Worm (Caenorhabditis elegans) whole organism, early embryonic: Measurements from ENCODE around the gene str-228.

Experiments used
- B0310.2 ChIP-seq: sonication (generic microtip); optimal IDR thresholded peaks from 2 replicates; lab custom pipeline; 2016; ENCODE audit warnings: mild to moderate bottlenecking, missing genetic modification characterization, missing compliant biosample characterization
- F13C5.2 ChIP-seq: sonication (generic microtip); optimal IDR thresholded peaks from 2 replicates; lab custom pipeline; 2017; ENCODE audit warnings: mild to moderate bottlenecking, missing genetic modification characterization, inconsistent platforms, missing compliant biosample characterization
- aly-1 ChIP-seq: sonication (generic microtip); optimal IDR thresholded peaks from 2 replicates; lab custom pipeline; 2016; ENCODE audit warnings: missing genetic modification characterization, missing compliant biosample characterization
- ama-1 ChIP-seq: fragments of 150-350 bp; optimal IDR thresholded peaks from 2 replicates; lab custom pipeline; 2014
- ceh-13 ChIP-seq: fragments of 200-800 bp; sonication (Bioruptor generic); optimal IDR thresholded peaks from 2 replicates; lab custom pipeline; 2018; ENCODE audit warnings: mild to moderate bottlenecking, missing genetic modification characterization, missing compliant biosample characterization
- ceh-36 ChIP-seq: sonication (generic microtip); optimal IDR thresholded peaks from 2 replicates; lab custom pipeline; 2016; ENCODE audit warnings: missing genetic modification characterization, inconsistent platforms, missing compliant biosample characterization
- ets-7 ChIP-seq: sonication (generic microtip); optimal IDR thresholded peaks from 2 replicates; lab custom pipeline; 2016; ENCODE audit warnings: missing genotype, missing genetic modification characterization, missing compliant biosample characterization
- flt-1 ChIP-seq: fragments of 200-800 bp; sonication (Bioruptor generic); IDR thresholded peaks from 2 replicates; pipeline ENCODE4 v1.3.6; 2022; ENCODE audit warnings: missing genetic modification characterization, missing compliant biosample characterization
- hmbx-1 ChIP-seq: sonication (generic microtip); optimal IDR thresholded peaks from 2 replicates; lab custom pipeline; 2016; ENCODE audit warnings: mild to moderate bottlenecking, missing genetic modification characterization, missing compliant biosample characterization
- hmg-4 ChIP-seq: fragments of 200-800 bp; sonication (Bioruptor generic); optimal IDR thresholded peaks from 2 replicates; lab custom pipeline; 2018; ENCODE audit warnings: mild to moderate bottlenecking, missing genetic modification characterization, missing compliant biosample characterization
- hnd-1 ChIP-seq: sonication (generic microtip); optimal IDR thresholded peaks from 2 replicates; lab custom pipeline; 2016; ENCODE audit warnings: missing genetic modification characterization, missing compliant biosample characterization
- pes-1 ChIP-seq: fragments of 200-800 bp; sonication (Bioruptor generic); IDR thresholded peaks from 2 replicates; pipeline ENCODE4 v1.3.6; 2022; ENCODE audit warnings: missing genetic modification reagents, missing genetic modification characterization, missing compliant biosample characterization
- scrt-1 ChIP-seq: fragments of 200-800 bp; sonication (Bioruptor generic); IDR thresholded peaks from 2 replicates; pipeline ENCODE4 v1.3.6; 2022; ENCODE audit warnings: missing genetic modification characterization, missing compliant biosample characterization
- sea-1 ChIP-seq: fragments of 200-800 bp; sonication (Bioruptor generic); conservative IDR thresholded peaks from 2 replicates; pipeline ENCODE4 v1.3.6; 2022; ENCODE audit warnings: missing genetic modification characterization, missing compliant biosample characterization
- tbx-11 ChIP-seq: fragments of 200-800 bp; sonication (Bioruptor generic); IDR thresholded peaks from 2 replicates; pipeline ENCODE4 v1.3.6; 2022; ENCODE audit warnings: missing genetic modification characterization, missing compliant biosample characterization
- tbx-37 ChIP-seq: fragments of 200-800 bp; sonication (Bioruptor generic); conservative IDR thresholded peaks from 2 replicates; pipeline ENCODE4 v1.3.6; 2022; ENCODE audit warnings: missing genetic modification reagents, missing genetic modification characterization, missing compliant biosample characterization
- tra-4 ChIP-seq: sonication (generic microtip); optimal IDR thresholded peaks from 2 replicates; lab custom pipeline; 2017; ENCODE audit warnings: missing genetic modification characterization, missing compliant biosample characterization

The str-228 gene

DNA sequence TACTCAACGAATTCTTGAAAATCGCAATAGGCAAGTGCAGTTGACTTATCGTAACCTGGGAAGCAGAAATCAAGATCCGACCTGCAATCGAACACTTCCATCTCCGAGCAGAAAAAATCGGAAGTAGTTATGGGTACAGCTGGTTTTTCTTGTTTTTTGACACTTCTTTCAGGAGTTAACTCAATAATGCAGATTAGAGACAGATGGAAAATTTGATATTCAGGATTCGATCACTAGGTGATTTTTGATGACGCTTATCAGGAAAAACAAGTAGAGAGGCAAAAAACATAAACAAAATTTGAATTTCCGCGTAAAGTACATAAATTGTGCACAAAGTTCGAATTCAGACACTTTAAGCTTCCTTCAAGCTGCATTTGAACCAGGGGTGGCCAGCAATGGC lies 38.8 kb downstream of the str-228 start, which contains the start of gene srw-130:
srw-130 (minus strand) TSS at position 101 of the 400 bp plus-strand sequence.
- no peak for TF ChIP-seq aly-1 (tag; lab: Kevin White, UChicago)
- no peak for TF ChIP-seq scrt-1

DNA sequence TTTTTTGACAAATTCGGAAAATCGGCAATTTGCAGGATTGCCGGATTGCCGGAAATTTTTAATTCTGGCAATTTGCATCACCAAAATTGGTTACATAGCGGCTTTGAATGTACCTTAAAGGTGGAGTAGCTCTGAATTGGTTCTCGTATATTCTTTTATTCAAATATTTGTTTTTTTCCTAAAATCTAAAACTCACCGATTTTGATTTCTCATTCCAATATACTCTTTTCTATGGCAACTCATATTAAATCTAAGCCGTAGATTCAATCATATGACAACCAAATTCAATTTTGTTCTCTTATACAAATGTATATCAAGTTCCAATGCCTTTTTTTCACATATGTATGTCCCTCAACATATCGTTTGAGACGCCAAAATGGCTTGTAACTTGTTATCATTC lies 39.6 kb downstream of the str-228 start, which contains the start of gene sri-21:
sri-21 (plus strand) TSS at position 301 of the 400 bp plus-strand sequence.
- TF ChIP-seq tbx-11 (GFP tag; lab: Robert Waterston, UW) (no peak), F13C5.2 (tag; lab: Kevin White, UChicago) (no peak), ama-1 (no peak), B0310.2 (tag; lab: Kevin White, UChicago) (no peak), pes-1 (GFP tag; lab: Robert Waterston, UW) (no peak), aly-1 (tag; lab: Kevin White, UChicago) (no peak), ceh-36 (tag; lab: Kevin White, UChicago) (no peak), hmg-4 (no peak), flt-1 (no peak), ets-7 (no peak), sea-1 (GFP tag; lab: Robert Waterston, UW) (no peak), tbx-37 (GFP tag; lab: Robert Waterston, UW) (no peak), ceh-13 (no peak), hnd-1 (tag; lab: Kevin White, UChicago) (no peak), scrt-1 (no peak), tra-4 (tag; lab: Kevin White, UChicago) (no peak), hmbx-1 (tag; lab: Kevin White, UChicago) (no peak)

DNA sequence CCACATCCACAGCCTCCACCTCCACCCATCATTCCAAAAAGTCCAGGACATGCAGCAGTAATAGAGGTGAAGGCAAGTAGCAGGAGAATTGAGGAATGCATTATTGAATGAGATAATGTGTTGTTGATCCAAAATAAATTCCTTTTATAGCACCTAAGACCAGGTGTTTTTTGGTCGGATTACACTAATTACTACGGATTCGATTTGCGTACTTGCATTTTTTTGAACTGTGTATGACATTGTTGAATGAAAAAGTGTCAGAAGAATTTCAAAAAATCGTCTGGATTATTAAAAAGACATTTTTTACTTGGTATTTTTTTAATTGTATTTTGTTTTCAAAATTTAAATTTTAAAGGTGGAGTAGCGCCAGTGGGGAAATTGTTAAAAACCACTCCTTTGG lies 41.8 kb downstream of the str-228 start, which contains the start of gene grl-28:
grl-28 (minus strand) TSS at position 101 of the 400 bp plus-strand sequence.
- no peak for TF ChIP-seq tra-4 (tag; lab: Kevin White, UChicago)
- no peak for TF ChIP-seq pes-1 (GFP tag; lab: Robert Waterston, UW)
- no peak for TF ChIP-seq ets-7
- TF ChIP-seq ceh-36 (tag; lab: Kevin White, UChicago): no peak
- no peak for TF ChIP-seq ama-1
- TF ChIP-seq hnd-1 (tag; lab: Kevin White, UChicago): no peak
- TF ChIP-seq aly-1 (tag; lab: Kevin White, UChicago): no peak
- no peak for TF ChIP-seq ceh-13
- TF ChIP-seq F13C5.2 (tag; lab: Kevin White, UChicago): no peak

DNA sequence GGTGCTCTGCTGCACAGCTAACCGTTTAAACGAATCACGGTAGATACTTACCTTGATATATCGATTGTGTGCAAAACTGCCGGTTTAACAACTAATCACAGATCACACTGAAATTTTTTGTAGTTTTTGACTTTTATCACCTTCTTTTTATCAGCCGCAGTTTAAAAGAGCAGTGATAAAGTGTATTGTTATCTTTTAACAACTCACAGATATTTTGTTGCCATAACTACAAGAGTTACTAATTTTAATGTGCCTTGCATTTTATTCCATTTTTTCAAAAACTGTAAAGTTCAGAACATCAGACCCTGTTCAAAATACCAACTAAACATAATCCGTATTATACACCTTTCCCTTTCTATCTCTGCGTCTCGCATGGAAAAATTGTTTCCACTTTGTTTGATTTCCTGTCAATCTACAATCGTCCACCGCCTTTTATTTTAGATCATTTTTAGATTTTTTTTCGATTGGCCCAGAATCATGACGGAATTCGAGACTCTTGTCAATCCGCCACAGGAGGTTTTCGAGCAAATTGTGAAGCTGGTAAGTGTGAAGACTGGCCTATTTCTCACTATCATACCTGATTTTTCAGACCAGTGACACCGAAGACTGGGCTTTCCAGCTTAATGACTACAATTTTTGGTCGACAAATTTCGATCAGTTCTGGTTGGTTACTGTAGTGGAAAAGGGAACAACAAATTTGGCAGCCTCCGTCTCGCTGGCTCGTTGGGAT lies 42.9 kb downstream of the str-228 start, which contains the start of gene T24A6.20:
T24A6.20 (plus strand) TSS at position 395 of the 730 bp plus-strand sequence.
- no peak for TF ChIP-seq tbx-11 (GFP tag; lab: Robert Waterston, UW)
- TF ChIP-seq ets-7: no peak
- TF ChIP-seq aly-1 (tag; lab: Kevin White, UChicago): no peak
- TF ChIP-seq B0310.2 (tag; lab: Kevin White, UChicago): no peak
- no peak for TF ChIP-seq ama-1
- no peak for TF ChIP-seq flt-1
- no peak for TF ChIP-seq tbx-37 (GFP tag; lab: Robert Waterston, UW)
- no peak for TF ChIP-seq pes-1 (GFP tag; lab: Robert Waterston, UW)
- no peak for TF ChIP-seq tra-4 (tag; lab: Kevin White, UChicago)
- TF ChIP-seq scrt-1: no peak
- TF ChIP-seq hmg-4: no peak
- no peak for TF ChIP-seq hmbx-1 (tag; lab: Kevin White, UChicago)
- no peak for TF ChIP-seq ceh-13
- no peak for TF ChIP-seq sea-1 (GFP tag; lab: Robert Waterston, UW)
- TF ChIP-seq F13C5.2 (tag; lab: Kevin White, UChicago): no peak
- TF ChIP-seq hnd-1 (tag; lab: Kevin White, UChicago): no peak
- no peak for TF ChIP-seq ceh-36 (tag; lab: Kevin White, UChicago)

DNA sequence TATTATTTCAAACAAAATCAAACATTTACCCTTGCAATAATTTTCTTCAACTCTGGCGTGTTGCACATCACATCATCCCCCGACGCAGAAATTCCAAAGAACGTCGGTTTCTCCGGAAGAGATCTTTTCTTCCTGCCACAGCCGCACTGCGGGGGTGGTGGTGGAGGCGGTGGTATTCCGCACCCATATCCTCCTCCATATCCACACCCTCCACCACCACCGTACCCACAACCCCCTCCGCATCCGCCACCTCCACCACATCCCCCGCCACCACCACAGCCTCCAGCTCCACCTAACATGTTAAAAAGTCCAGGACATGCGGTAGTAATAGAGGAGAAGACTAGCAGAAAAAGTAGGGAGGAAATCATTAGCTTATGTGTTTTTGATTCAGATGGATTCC lies 44.9 kb downstream of the str-228 start, which contains the start of gene grl-29:
grl-29 (minus strand) TSS at position 368 of the 400 bp plus-strand sequence.
- TF ChIP-seq hnd-1 (tag; lab: Kevin White, UChicago) (no peak), ceh-13 (no peak), tbx-37 (GFP tag; lab: Robert Waterston, UW) (no peak), ets-7 (no peak), tbx-11 (GFP tag; lab: Robert Waterston, UW) (no peak), tra-4 (tag; lab: Kevin White, UChicago) (no peak), scrt-1 (no peak), pes-1 (GFP tag; lab: Robert Waterston, UW) (no peak), hmg-4 (no peak), flt-1 (no peak), B0310.2 (tag; lab: Kevin White, UChicago) (no peak), ceh-36 (tag; lab: Kevin White, UChicago) (no peak), F13C5.2 (tag; lab: Kevin White, UChicago) (no peak), hmbx-1 (tag; lab: Kevin White, UChicago) (no peak), sea-1 (GFP tag; lab: Robert Waterston, UW) (no peak), ama-1 (no peak), aly-1 (tag; lab: Kevin White, UChicago) (no peak)

DNA sequence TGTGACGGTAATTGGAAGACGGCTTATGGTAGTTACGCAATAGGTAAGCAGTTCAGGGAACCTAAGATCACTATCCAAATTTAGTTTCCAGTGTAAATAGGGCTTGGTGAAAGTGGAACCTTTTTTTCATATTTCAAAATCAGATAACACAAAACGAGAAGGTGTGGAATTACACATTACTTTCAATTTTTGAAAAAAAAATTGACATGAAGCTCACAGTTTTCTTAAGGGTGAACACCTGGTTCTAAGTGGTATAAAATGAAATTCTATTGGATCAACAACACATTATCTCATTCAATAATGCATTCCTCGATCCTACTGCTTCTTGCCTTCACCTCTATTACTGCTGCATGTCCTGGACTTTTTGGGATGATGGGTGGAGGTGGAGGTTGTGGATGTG lies 46.0 kb downstream of the str-228 start, which contains the start of gene grl-30:
grl-30 (plus strand) TSS at position 301 of the 400 bp plus-strand sequence.
- TF ChIP-seq sea-1 (GFP tag; lab: Robert Waterston, UW): no peak

DNA sequence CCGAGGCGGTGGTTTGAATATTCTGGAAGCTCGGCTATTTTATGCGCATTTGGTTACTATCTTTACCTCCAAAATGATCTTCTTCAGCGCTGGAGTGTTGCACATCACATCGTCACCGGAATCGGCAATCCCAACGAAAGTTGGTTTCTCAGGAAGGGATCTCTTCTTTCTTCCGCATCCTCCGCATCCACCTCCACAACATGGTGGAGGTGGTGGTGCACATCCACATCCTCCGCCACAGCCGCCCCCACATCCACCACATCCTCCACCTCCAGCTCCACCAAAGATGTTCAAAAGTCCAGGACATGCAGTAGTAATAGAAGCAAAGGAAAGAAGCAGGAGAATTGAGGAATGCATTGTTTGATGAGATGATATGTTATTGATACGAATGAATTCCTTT lies 47.4 kb downstream of the str-228 start, which contains the start of gene grl-31:
grl-31 (minus strand) TSS at position 357 of the 400 bp plus-strand sequence.
- TF ChIP-seq sea-1 (GFP tag; lab: Robert Waterston, UW): no peak
- TF ChIP-seq tbx-11 (GFP tag; lab: Robert Waterston, UW): no peak
- no peak for TF ChIP-seq flt-1
- TF ChIP-seq pes-1 (GFP tag; lab: Robert Waterston, UW): no peak
- TF ChIP-seq hmg-4: no peak
- TF ChIP-seq tra-4 (tag; lab: Kevin White, UChicago): no peak
- TF ChIP-seq B0310.2 (tag; lab: Kevin White, UChicago): no peak
- TF ChIP-seq hmbx-1 (tag; lab: Kevin White, UChicago): no peak
- TF ChIP-seq hnd-1 (tag; lab: Kevin White, UChicago): no peak
- no peak for TF ChIP-seq ama-1
- TF ChIP-seq F13C5.2 (tag; lab: Kevin White, UChicago): no peak
- TF ChIP-seq aly-1 (tag; lab: Kevin White, UChicago): no peak
- TF ChIP-seq ets-7: no peak
- no peak for TF ChIP-seq scrt-1
- TF ChIP-seq tbx-37 (GFP tag; lab: Robert Waterston, UW): no peak
- no peak for TF ChIP-seq ceh-36 (tag; lab: Kevin White, UChicago)
- TF ChIP-seq ceh-13: no peak
